Worm (Caenorhabditis elegans): ENCODE measurements around the gene rab-37.

- no peak for TF ChIP-seq ztf-26 (tag; optimal IDR thresholded peaks at IDR 0.05)
- TF ChIP-seq unc-62 (GFP tag; optimal IDR thresholded peaks at IDR 0.05): no peak
Observed at ce11 chrX:4219487-4219886, 16.2 kb downstream of the rab-37 start.
